Worm (Caenorhabditis elegans) whole organism, L2 larva: ENCODE measurements around the gene T14B4.20.

ENCODE experiments used
- aly-2 ChIP-seq: fragments of 150-350 bp; optimal IDR thresholded peaks from 2 replicates; lab custom pipeline; 2014; ENCODE audit warnings: missing biosample characterization, missing genetic modification characterization
- egl-27 ChIP-seq: sonication (generic microtip); optimal IDR thresholded peaks from 3 replicates; lab custom pipeline; 2017; ENCODE audit warnings: missing biosample characterization, missing genetic modification reagents, missing genetic modification characterization
- mbf-1 ChIP-seq: sonication (generic microtip); optimal IDR thresholded peaks from 2 replicates; lab custom pipeline; 2017; ENCODE audit warnings: missing biosample characterization, missing genetic modification characterization
- nhr-12 ChIP-seq: fragments of 150-350 bp; optimal IDR thresholded peaks from 2 replicates; lab custom pipeline; 2014; ENCODE audit warnings: missing biosample characterization, missing genetic modification characterization
- nhr-23 ChIP-seq: fragments of 150-350 bp; optimal IDR thresholded peaks from 2 replicates; lab custom pipeline; 2014; ENCODE audit warnings: missing biosample characterization, missing genetic modification reagents, missing genetic modification characterization
- nhr-237 ChIP-seq: fragments of 150-350 bp; optimal IDR thresholded peaks from 2 replicates; lab custom pipeline; 2014; ENCODE audit warnings: missing biosample characterization, missing genetic modification characterization

DNA sequence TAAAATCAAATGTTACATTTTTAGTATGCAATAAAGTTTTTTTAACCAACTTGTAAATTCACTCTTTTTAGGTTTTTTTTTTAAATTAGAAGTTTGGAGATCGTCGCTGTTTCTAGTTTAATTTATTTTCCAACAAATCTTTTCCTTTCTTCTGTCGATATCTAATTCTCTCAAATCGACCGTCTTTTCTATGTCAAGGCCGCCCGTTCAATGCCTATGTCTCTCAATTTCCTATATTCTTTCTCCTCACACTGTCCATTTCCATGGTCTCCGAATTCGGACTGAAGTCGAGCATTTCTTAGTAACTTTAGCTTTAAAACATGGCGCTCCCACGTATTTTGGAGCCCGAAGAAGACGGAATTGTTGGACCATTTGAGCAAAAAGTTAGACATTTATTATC lies at the start of gene T14B4.20, which contains the start of gene T14B4.5:
- no peak for TF ChIP-seq nhr-23 (tag; lab: Kevin White, UChicago)
- no peak for TF ChIP-seq nhr-237 (tag; lab: Kevin White, UChicago)
- no peak for TF ChIP-seq nhr-12
- no peak for TF ChIP-seq egl-27 (tag; lab: Kevin White, UChicago)
- no peak for TF ChIP-seq mbf-1 (tag; lab: Kevin White, UChicago)
- TF ChIP-seq aly-2 (tag; lab: Kevin White, UChicago): no peak
